Worm (Caenorhabditis elegans) whole organism, young adult: ENCODE data around the gene D1054.8.
A peak's percentile ranks its signal among the peaks of the same experiment; 100 is the strongest.

Source experiments
- B0019.2 ChIP-seq: fragments of 200-800 bp; sonication (Bioruptor generic); conservative IDR thresholded peaks from 2 replicates; pipeline ENCODE4 v1.3.6; 2022; ENCODE audit warnings: missing genetic modification reagents, missing genetic modification characterization, missing compliant biosample characterization
- B0035.1 ChIP-seq: sonication (generic microtip); optimal IDR thresholded peaks from 2 replicates; lab custom pipeline; 2016; ENCODE audit warnings: missing genetic modification characterization, mild to moderate bottlenecking, missing compliant biosample characterization, missing genotype, missing genetic modification reagents
- B0261.1 ChIP-seq: sonication (generic microtip); optimal IDR thresholded peaks from 2 replicates; lab custom pipeline; 2016; ENCODE audit warnings: mild to moderate bottlenecking, missing genetic modification characterization, moderate library complexity, missing compliant biosample characterization
- B0336.3 ChIP-seq: fragments of 200-800 bp; sonication (Bioruptor generic); IDR thresholded peaks from 2 replicates; pipeline ENCODE4 v1.3.6; 2022; ENCODE audit warnings: missing genetic modification characterization, missing compliant biosample characterization
- F10E7.11 ChIP-seq: sonication (generic microtip); optimal IDR thresholded peaks from 2 replicates; lab custom pipeline; 2017; ENCODE audit warnings: mild to moderate bottlenecking, missing genetic modification characterization, moderate library complexity, missing compliant biosample characterization
- F37B4.10 ChIP-seq: fragments of 200-800 bp; sonication (Bioruptor generic); IDR thresholded peaks from 2 replicates; pipeline ENCODE4 v1.3.6; 2022; ENCODE audit warnings: missing genetic modification characterization, missing compliant biosample characterization
- F57A8.1 ChIP-seq: fragments of 200-800 bp; sonication (Bioruptor generic); optimal IDR thresholded peaks from 2 replicates; lab custom pipeline; 2018; ENCODE audit warnings: mild to moderate bottlenecking, missing genetic modification characterization, moderate library complexity, missing compliant biosample characterization
- T26A5.8 ChIP-seq: sonication (generic microtip); optimal IDR thresholded peaks from 2 replicates; lab custom pipeline; 2016; ENCODE audit warnings: missing genetic modification characterization, missing compliant biosample characterization
- Y53F4B.3 ChIP-seq: fragments of 200-800 bp; sonication (Bioruptor generic); IDR thresholded peaks from 2 replicates; pipeline ENCODE4 v1.3.6; 2022; ENCODE audit warnings: missing genetic modification reagents, missing genetic modification characterization, missing compliant biosample characterization
- aptf-3 ChIP-seq: fragments of 200-800 bp; sonication (Bioruptor generic); IDR thresholded peaks from 2 replicates; pipeline ENCODE4 v1.3.6; 2022; ENCODE audit warnings: missing genetic modification characterization, missing compliant biosample characterization
- atf-7 ChIP-seq: sonication (generic microtip); optimal IDR thresholded peaks from 2 replicates; lab custom pipeline; 2017; ENCODE audit warnings: mild to moderate bottlenecking, missing genetic modification characterization, missing compliant biosample characterization
- attf-3 ChIP-seq: fragments of 200-800 bp; sonication (Bioruptor generic); conservative IDR thresholded peaks from 2 replicates; pipeline ENCODE4 v1.3.6; 2022; ENCODE audit warnings: missing genetic modification reagents, missing genetic modification characterization, missing compliant biosample characterization
- cebp-1 ChIP-seq, 2 experiments: fragments of 200-800 bp in 1 of 2; sonication (Bioruptor generic) in 1 of 2; sonication (generic microtip) in 1 of 2; IDR thresholded peaks in 1 of 2; optimal IDR thresholded peaks in 1 of 2; 2 replicates each; pipeline versions ENCODE4 v1.3.6 to Lab custom; 2017 to 2022; ENCODE audit warnings: missing compliant biosample characterization in 2 of 2, missing genetic modification characterization in 2 of 2, mild to moderate bottlenecking in 1 of 2, missing genetic modification reagents in 1 of 2, moderate library complexity in 1 of 2
- ceh-27 ChIP-seq: fragments of 200-800 bp; sonication (Bioruptor generic); optimal IDR thresholded peaks from 2 replicates; lab custom pipeline; 2018; ENCODE audit warnings: mild to moderate bottlenecking, missing genetic modification characterization, moderate library complexity, missing compliant biosample characterization
- ceh-40 ChIP-seq: fragments of 200-800 bp; sonication (Bioruptor generic); IDR thresholded peaks from 2 replicates; pipeline ENCODE4 v1.3.6; 2022; ENCODE audit warnings: missing genetic modification characterization, missing compliant biosample characterization
- ceh-58 ChIP-seq: fragments of 200-800 bp; sonication (Bioruptor generic); IDR thresholded peaks from 2 replicates; pipeline ENCODE4 v1.3.6; 2022; ENCODE audit warnings: missing genetic modification characterization, missing compliant biosample characterization
- dpff-1 ChIP-seq: sonication (generic microtip); optimal IDR thresholded peaks from 2 replicates; lab custom pipeline; 2017; ENCODE audit warnings: mild to moderate bottlenecking, missing genetic modification characterization, missing compliant biosample characterization
- egl-44 ChIP-seq: fragments of 200-800 bp; sonication (Bioruptor generic); IDR thresholded peaks from 2 replicates; pipeline ENCODE4 v1.3.6; 2022; ENCODE audit warnings: missing genetic modification reagents, missing genetic modification characterization, missing compliant biosample characterization
- egrh-3 ChIP-seq: fragments of 200-800 bp; sonication (Bioruptor generic); IDR thresholded peaks from 2 replicates; pipeline ENCODE4 v1.3.6; 2022; ENCODE audit warnings: missing genetic modification reagents, missing genetic modification characterization, missing compliant biosample characterization
- ets-4 ChIP-seq: fragments of 200-800 bp; sonication (Bioruptor generic); optimal IDR thresholded peaks from 2 replicates; lab custom pipeline; 2018; ENCODE audit warnings: mild to moderate bottlenecking, missing genetic modification characterization, missing compliant biosample characterization
- hlh-12 ChIP-seq: sonication (generic microtip); optimal IDR thresholded peaks from 2 replicates; lab custom pipeline; 2016; ENCODE audit warnings: missing genetic modification characterization, missing compliant biosample characterization
- hmg-1.2 ChIP-seq: fragments of 200-800 bp; sonication (Bioruptor generic); IDR thresholded peaks from 2 replicates; pipeline ENCODE4 v1.3.6; 2022; ENCODE audit warnings: missing genetic modification reagents, missing genetic modification characterization, missing compliant biosample characterization
- hmg-20 ChIP-seq: fragments of 200-800 bp; sonication (Bioruptor generic); IDR thresholded peaks from 2 replicates; pipeline ENCODE4 v1.3.6; 2022; ENCODE audit warnings: missing genetic modification reagents, missing genetic modification characterization, missing compliant biosample characterization
- hsf-1 ChIP-seq: fragments of 200-800 bp; sonication (Bioruptor generic); IDR thresholded peaks from 2 replicates; pipeline ENCODE4 v1.3.6; 2022; ENCODE audit warnings: missing genetic modification reagents, missing genetic modification characterization, missing compliant biosample characterization
- let-526 ChIP-seq: fragments of 200-800 bp; sonication (Bioruptor generic); IDR thresholded peaks from 2 replicates; pipeline ENCODE4 v1.3.6; 2022; ENCODE audit warnings: missing genetic modification reagents, missing genetic modification characterization, missing compliant biosample characterization
- let-607 ChIP-seq, 2 experiments: fragments of 200-800 bp in 1 of 2; sonication (Bioruptor generic) in 1 of 2; sonication (generic microtip) in 1 of 2; optimal IDR thresholded peaks; 2 replicates each; lab custom pipeline; 2016 to 2018; ENCODE audit warnings: mild to moderate bottlenecking in 2 of 2, missing compliant biosample characterization in 2 of 2, missing genetic modification characterization in 2 of 2, moderate library complexity in 2 of 2, missing genotype in 1 of 2
- lin-40 ChIP-seq: sonication (generic microtip); optimal IDR thresholded peaks from 2 replicates; lab custom pipeline; 2016; ENCODE audit warnings: missing genetic modification characterization, mild to moderate bottlenecking, missing compliant biosample characterization, missing genotype, missing genetic modification reagents
- madf-3 ChIP-seq: fragments of 200-800 bp; sonication (Bioruptor generic); IDR thresholded peaks from 2 replicates; pipeline ENCODE4 v1.3.6; 2022; ENCODE audit warnings: missing genetic modification reagents, missing genetic modification characterization, missing compliant biosample characterization
- nfya-1 ChIP-seq: sonication (generic microtip); optimal IDR thresholded peaks from 2 replicates; lab custom pipeline; 2017; ENCODE audit warnings: antibody characterized with exemption, missing compliant biosample characterization, missing genetic modification characterization, borderline replicate concordance; ENCODE audit not compliant: insufficient read depth
- pbrm-1 ChIP-seq: fragments of 200-800 bp; sonication (Bioruptor generic); IDR thresholded peaks from 2 replicates; pipeline ENCODE4 v1.3.6; 2022; ENCODE audit warnings: missing genetic modification reagents, missing genetic modification characterization, missing compliant biosample characterization
- pha-4 ChIP-seq: fragments of 150-350 bp; sonication (generic microtip); optimal IDR thresholded peaks from 2 replicates; lab custom pipeline; 2014; ENCODE audit warnings: missing biosample characterization, missing genetic modification reagents, missing genetic modification characterization
- rcor-1 ChIP-seq: fragments of 200-800 bp; sonication (Bioruptor generic); IDR thresholded peaks from 2 replicates; pipeline ENCODE4 v1.3.6; 2022; ENCODE audit warnings: missing genetic modification reagents, missing genetic modification characterization, missing compliant biosample characterization
- rec-8 ChIP-seq, 2 experiments: sonication (generic microtip); optimal IDR thresholded peaks; 2 replicates each; lab custom pipeline; 2016; ENCODE audit warnings: mild to moderate bottlenecking in 2 of 2, missing genetic modification characterization in 2 of 2, missing genetic modification reagents in 2 of 2, missing genotype in 2 of 2, missing biosample characterization in 1 of 2, missing compliant biosample characterization in 1 of 2, moderate library complexity in 1 of 2
- sdz-38 ChIP-seq: sonication (generic microtip); optimal IDR thresholded peaks from 2 replicates; lab custom pipeline; 2016; ENCODE audit warnings: missing genotype, missing genetic modification characterization, missing compliant biosample characterization
- snpc-4 ChIP-seq, 5 experiments: fragments of 150-350 bp in 1 of 5; sonication (generic microtip) in 4 of 5; optimal IDR thresholded peaks; 2 replicates each; lab custom pipeline; 2014 to 2018; ENCODE audit warnings: missing genetic modification characterization in 5 of 5, missing biosample characterization in 3 of 5, antibody characterized with exemption in 2 of 5, mild to moderate bottlenecking in 2 of 5, missing compliant biosample characterization in 2 of 5, missing genotype in 2 of 5, moderate library complexity in 2 of 5, missing genetic modification reagents in 1 of 5
- somi-1 ChIP-seq: fragments of 200-800 bp; sonication (Bioruptor generic); optimal IDR thresholded peaks from 2 replicates; lab custom pipeline; 2018; ENCODE audit warnings: mild to moderate bottlenecking, missing genetic modification characterization, missing compliant biosample characterization
- tbp1 ChIP-seq: fragments of 200-800 bp; sonication (Bioruptor generic); optimal IDR thresholded peaks from 2 replicates; lab custom pipeline; 2018; ENCODE audit warnings: mild to moderate bottlenecking, missing genetic modification characterization, missing compliant biosample characterization
- unc-130 ChIP-seq: sonication (generic microtip); optimal IDR thresholded peaks from 2 replicates; lab custom pipeline; 2016; ENCODE audit warnings: missing genetic modification reagents, missing genetic modification characterization, missing compliant biosample characterization
- unc-62 ChIP-seq: fragments of 150-350 bp; optimal IDR thresholded peaks from 2 replicates; lab custom pipeline; 2014; ENCODE audit warnings: missing biosample characterization, missing genetic modification reagents, missing genetic modification characterization
- zfh-2 ChIP-seq: fragments of 200-800 bp; sonication (Bioruptor generic); conservative IDR thresholded peaks from 2 replicates; pipeline ENCODE4 v1.3.6; 2022; ENCODE audit warnings: missing genetic modification reagents, missing genetic modification characterization, missing compliant biosample characterization
- ztf-18 ChIP-seq: sonication (generic microtip); optimal IDR thresholded peaks from 2 replicates; lab custom pipeline; 2016; ENCODE audit warnings: missing genotype, mild to moderate bottlenecking, missing genetic modification characterization, missing compliant biosample characterization
- ztf-6 ChIP-seq: fragments of 200-800 bp; sonication (Bioruptor generic); IDR thresholded peaks from 2 replicates; pipeline ENCODE4 v1.3.6; 2022; ENCODE audit warnings: missing genetic modification reagents, missing genetic modification characterization, missing compliant biosample characterization

The D1054.8 gene

ce11 chrV:10793498-10793897 lies 9.4 kb downstream of the D1054.8 start, which contains the start of gene ule-3:
Gene ule-3, plus strand, starts transcription at chrV:10793798.
- TF ChIP-seq attf-3 (GFP tag; lab: Robert Waterston, UW) (no peak), pbrm-1 (GFP tag; lab: Robert Waterston, UW) (no peak), ceh-58 (no peak), cebp-1 (GFP tag; IDR thresholded peaks at IDR 0.05; lab: Robert Waterston, UW) (no peak), cebp-1 (tag; optimal IDR thresholded peaks at IDR 0.05; lab: Kevin White, UChicago) (no peak), ceh-40 (GFP tag; lab: Robert Waterston, UW) (no peak), rcor-1 (GFP tag; lab: Robert Waterston, UW) (no peak), unc-130 (GFP tag; lab: Kevin White, UChicago) (no peak), sdz-38 (tag; lab: Kevin White, UChicago) (no peak), somi-1 (GFP tag; lab: Kevin White, UChicago) (no peak), ztf-6 (GFP tag; lab: Robert Waterston, UW) (no peak), aptf-3 (GFP tag; lab: Robert Waterston, UW) (no peak), hlh-12 (tag; lab: Kevin White, UChicago) (no peak), ceh-27 (no peak), dpff-1 (no peak), ets-4 (GFP tag; lab: Kevin White, UChicago) (no peak), atf-7 (tag; lab: Kevin White, UChicago) (no peak), F57A8.1 (no peak), hmg-1.2 (GFP tag; lab: Robert Waterston, UW) (no peak), B0019.2 (GFP tag; lab: Robert Waterston, UW) (no peak)

- TF ChIP-seq nfya-1 (tag; lab: Kevin White, UChicago) (no peak), ceh-40 (GFP tag; lab: Robert Waterston, UW) (no peak), attf-3 (GFP tag; lab: Robert Waterston, UW) (0 out of 2 replicates have a peak, but pooled peaks have one; percentile 31), ceh-58 (0 out of 2 replicates have a peak, but pooled peaks have one; percentile 61), egrh-3 (peak; percentile 56; the same call in 1 of the 2 replicates)
These were observed 10.4 kb downstream of the D1054.8 start for ce11 chrV:10794463-10794862.

ce11 chrV:10795494-10795893 lies 11.4 kb downstream of the D1054.8 start, which contains the start of gene D1054.19:
Gene D1054.19, plus strand, starts transcription at chrV:10795794.
- TF ChIP-seq B0261.1 (no peak), B0019.2 (GFP tag; lab: Robert Waterston, UW) (no peak), hsf-1 (no peak), egl-44 (GFP tag; lab: Robert Waterston, UW) (no peak), F37B4.10 (GFP tag; lab: Robert Waterston, UW) (no peak), let-607 (tag; optimal IDR thresholded peaks at IDR 0.05; lab: Kevin White, UChicago) (no peak), aptf-3 (GFP tag; lab: Robert Waterston, UW) (no peak), pha-4 (tag; lab: Kevin White, UChicago) (no peak), T26A5.8 (no peak), zfh-2 (GFP tag; lab: Robert Waterston, UW) (no peak), B0336.3 (no peak), B0035.1 (tag; lab: Kevin White, UChicago) (no peak), madf-3 (GFP tag; lab: Robert Waterston, UW) (no peak), attf-3 (GFP tag; lab: Robert Waterston, UW) (no peak)

- TF ChIP-seq T26A5.8: no peak
- no peak for TF ChIP-seq lin-40 (tag; lab: Kevin White, UChicago)
- no peak for TF ChIP-seq tbp1 (GFP tag; lab: Kevin White, UChicago)
- no peak for TF ChIP-seq F10E7.11 (tag; lab: Kevin White, UChicago)
- TF ChIP-seq unc-62 (GFP tag; lab: Kevin White, UChicago): no peak
- TF ChIP-seq ztf-18 (tag; lab: Kevin White, UChicago): no peak
- TF ChIP-seq let-526: no peak
- no peak for TF ChIP-seq hmg-20 (GFP tag; lab: Robert Waterston, UW)
- no peak for TF ChIP-seq Y53F4B.3 (GFP tag; lab: Robert Waterston, UW)
- no peak for TF ChIP-seq ceh-58
- no peak for TF ChIP-seq snpc-4 (GFP tag; optimal IDR thresholded peaks at IDR 0.05; lab: Kevin White, UChicago)
- TF ChIP-seq snpc-4 (tag; optimal IDR thresholded peaks at IDR 0.05; lab: Kevin White, UChicago): no peak
- TF ChIP-seq rec-8 (tag; optimal IDR thresholded peaks at IDR 0.05; lab: Kevin White, UChicago): no peak
- TF ChIP-seq nfya-1 (tag; lab: Kevin White, UChicago): no peak
These were observed 14.0 kb downstream of the D1054.8 start, which contains the start of gene srh-184 for ce11 chrV:10798090-10798489. Gene srh-184, minus strand, starts transcription at chrV:10798190.
